Fruit fly (Drosophila melanogaster) whole organism, wandering third instar larva: ENCODE measurements around the gene Mgat4b.

Source experiments
- Abd-B ChIP-seq: fragments of >200 bp; optimal IDR thresholded peaks from 2 replicates; lab custom pipeline; 2017; ENCODE audit warnings: missing biosample characterization, missing genetic modification characterization
- CG32264 ChIP-seq: fragments of 200-800 bp; sonication (Bioruptor generic); optimal IDR thresholded peaks from 2 replicates; lab custom pipeline; 2016; ENCODE audit warnings: missing biosample characterization, missing genetic modification characterization
- CG9705 ChIP-seq: fragments of 200-800 bp; sonication (Bioruptor generic); optimal IDR thresholded peaks from 2 replicates; lab custom pipeline; 2018; ENCODE audit warnings: missing biosample characterization, mild to moderate bottlenecking, missing genetic modification characterization
- CrebA ChIP-seq: fragments of 200-800 bp; sonication (Bioruptor generic); optimal IDR thresholded peaks from 2 replicates; lab custom pipeline; 2016; ENCODE audit warnings: missing biosample characterization, mild to moderate bottlenecking, missing genetic modification characterization, borderline replicate concordance
- Dfd ChIP-seq: fragments of >200 bp; optimal IDR thresholded peaks from 2 replicates; lab custom pipeline; 2017; ENCODE audit warnings: missing biosample characterization, missing genetic modification characterization
- Dif ChIP-seq: fragments of 200-275, 200-300 bp; sonication (Bioruptor generic); optimal IDR thresholded peaks from 2 replicates; lab custom pipeline; 2018; ENCODE audit warnings: missing biosample characterization, missing genetic modification characterization; ENCODE audit not compliant: partially characterized antibody
- GATAd ChIP-seq: sonication (Bioruptor generic); optimal IDR thresholded peaks from 2 replicates; lab custom pipeline; 2016; ENCODE audit warnings: missing biosample characterization, missing genetic modification characterization
- HLH106 ChIP-seq: fragments of 200-800 bp; optimal IDR thresholded peaks from 3 replicates; lab custom pipeline; 2019; ENCODE audit warnings: missing biosample characterization, mild to moderate bottlenecking, missing genetic modification characterization, moderate library complexity
- Hnf4 ChIP-seq: fragments of 200-800 bp; sonication (Bioruptor generic); optimal IDR thresholded peaks from 2 replicates; lab custom pipeline; 2016; ENCODE audit warnings: missing biosample characterization, mild to moderate bottlenecking, missing genetic modification characterization
- Hr78 ChIP-seq: fragments of >200 bp; optimal IDR thresholded peaks from 2 replicates; lab custom pipeline; 2017; ENCODE audit warnings: missing biosample characterization, missing genetic modification characterization
- Hr83 ChIP-seq: fragments of 200-300 bp; sonication (Bioruptor generic); optimal IDR thresholded peaks from 2 replicates; lab custom pipeline; 2016; ENCODE audit warnings: missing biosample characterization, mild to moderate bottlenecking, missing genetic modification characterization, moderate library complexity; ENCODE audit not compliant: poor library complexity, severe bottlenecking
- Jra ChIP-seq: sonication (Bioruptor generic); optimal IDR thresholded peaks from 2 replicates; lab custom pipeline; 2016; ENCODE audit warnings: missing biosample characterization, missing genetic modification characterization
- Mio ChIP-seq: sonication (Bioruptor generic); optimal IDR thresholded peaks from 2 replicates; lab custom pipeline; 2016; ENCODE audit warnings: missing biosample characterization, missing genetic modification characterization
- Myc ChIP-seq: fragments of >200 bp; optimal IDR thresholded peaks from 2 replicates; lab custom pipeline; 2017
- N ChIP-seq: fragments of >200 bp; optimal IDR thresholded peaks from 2 replicates; lab custom pipeline; 2018; ENCODE audit warnings: missing biosample characterization, missing external identifiers, missing genetic modification characterization
- OdsH ChIP-seq: fragments of 200-800 bp; sonication (Bioruptor generic); optimal IDR thresholded peaks from 2 replicates; lab custom pipeline; 2016; ENCODE audit warnings: missing biosample characterization, mild to moderate bottlenecking, missing genetic modification characterization
- Rel ChIP-seq, 2 experiments: fragments of 200-800 bp; sonication (Bioruptor generic) in 1 of 2; optimal IDR thresholded peaks; 2 replicates in 1 of 2; 3 replicates in 1 of 2; lab custom pipeline; 2016 to 2019; ENCODE audit warnings: mild to moderate bottlenecking in 2 of 2, missing biosample characterization in 2 of 2, missing genetic modification characterization in 2 of 2, moderate library complexity in 1 of 2
- Sp1 ChIP-seq: fragments of 200-800 bp; sonication (Bioruptor generic); optimal IDR thresholded peaks from 3 replicates; lab custom pipeline; 2019; ENCODE audit warnings: missing biosample characterization, mild to moderate bottlenecking, missing genetic modification characterization, moderate library complexity
- Vsx2 ChIP-seq: fragments of 200-300, 225-300 bp; sonication (Bioruptor generic); optimal IDR thresholded peaks from 2 replicates; lab custom pipeline; 2018; ENCODE audit warnings: missing biosample characterization, missing genetic modification characterization; ENCODE audit not compliant: partially characterized antibody
- br ChIP-seq: fragments of 200-800 bp; sonication (Bioruptor generic); optimal IDR thresholded peaks from 2 replicates; lab custom pipeline; 2016; ENCODE audit warnings: missing biosample characterization, missing genetic modification characterization
- brk ChIP-seq: fragments of 200-800 bp; sonication (Bioruptor generic); optimal IDR thresholded peaks from 2 replicates; lab custom pipeline; 2016; ENCODE audit warnings: missing biosample characterization, mild to moderate bottlenecking, missing genetic modification characterization
- dl ChIP-seq, 2 experiments: fragments of 175-275, 200-275 bp in 1 of 2; fragments of 200-275 bp in 1 of 2; sonication (Bioruptor generic); optimal IDR thresholded peaks; lab custom pipeline; 2018; ENCODE audit warnings: mild to moderate bottlenecking in 2 of 2, missing biosample characterization in 2 of 2, missing genetic modification characterization in 2 of 2, moderate library complexity in 2 of 2; ENCODE audit not compliant: partially characterized antibody in 2 of 2, insufficient read depth in 1 of 2
- dmrt93B ChIP-seq: fragments of 200-800 bp; sonication (Bioruptor generic); optimal IDR thresholded peaks from 2 replicates; lab custom pipeline; 2018; ENCODE audit warnings: missing biosample characterization, mild to moderate bottlenecking, missing genetic modification characterization
- dsf ChIP-seq: sonication (Bioruptor generic); optimal IDR thresholded peaks from 2 replicates; lab custom pipeline; 2016; ENCODE audit warnings: missing biosample characterization, missing genetic modification characterization, borderline replicate concordance
- ey ChIP-seq: fragments of 200-800 bp; sonication (Bioruptor generic); optimal IDR thresholded peaks from 2 replicates; lab custom pipeline; 2016; ENCODE audit warnings: missing biosample characterization, missing genetic modification characterization
- foxo ChIP-seq, 2 experiments: fragments of 200-800 bp; sonication (Bioruptor generic); optimal IDR thresholded peaks; 2 replicates in 1 of 2; 3 replicates in 1 of 2; lab custom pipeline; 2016 to 2017; ENCODE audit warnings: missing biosample characterization in 2 of 2, missing genetic modification characterization in 2 of 2
- fru ChIP-seq: fragments of 200-800 bp; sonication (Bioruptor generic); optimal IDR thresholded peaks from 3 replicates; lab custom pipeline; 2016; ENCODE audit warnings: missing biosample characterization, mild to moderate bottlenecking, missing genetic modification characterization
- h ChIP-seq: fragments of 200-800 bp; sonication (Bioruptor generic); optimal IDR thresholded peaks from 3 replicates; lab custom pipeline; 2016; ENCODE audit warnings: missing biosample characterization, mild to moderate bottlenecking, missing genetic modification characterization
- jim ChIP-seq: fragments of 175-275, 200-325 bp; sonication (Bioruptor generic); optimal IDR thresholded peaks from 2 replicates; lab custom pipeline; 2016; ENCODE audit warnings: missing biosample characterization, mild to moderate bottlenecking, missing genetic modification characterization
- lola ChIP-seq: fragments of >200 bp; optimal IDR thresholded peaks from 2 replicates; lab custom pipeline; 2017; ENCODE audit warnings: missing biosample characterization, missing genetic modification characterization
- pan ChIP-seq: fragments of >200 bp; optimal IDR thresholded peaks from 2 replicates; lab custom pipeline; 2017
- psq ChIP-seq: fragments of 200-800 bp; sonication (Bioruptor generic); optimal IDR thresholded peaks from 3 replicates; lab custom pipeline; 2017; ENCODE audit warnings: missing biosample characterization, mild to moderate bottlenecking, missing genetic modification characterization, moderate library complexity
- rgr ChIP-seq: fragments of 200-800 bp; sonication (Bioruptor generic); optimal IDR thresholded peaks from 3 replicates; lab custom pipeline; 2016; ENCODE audit warnings: missing biosample characterization, mild to moderate bottlenecking, missing genetic modification characterization
- sage ChIP-seq: fragments of 200-800 bp; sonication (Bioruptor generic); optimal IDR thresholded peaks from 2 replicates; lab custom pipeline; 2016; ENCODE audit warnings: missing biosample characterization, mild to moderate bottlenecking, missing genetic modification characterization
- sv ChIP-seq: fragments of 200-800 bp; sonication (Bioruptor generic); optimal IDR thresholded peaks from 3 replicates; lab custom pipeline; 2016; ENCODE audit warnings: missing biosample characterization, missing genetic modification characterization
- tai ChIP-seq: sonication (Bioruptor generic); optimal IDR thresholded peaks from 2 replicates; lab custom pipeline; 2016; ENCODE audit warnings: missing biosample characterization, missing genetic modification characterization
- usp ChIP-seq: fragments of >200 bp; optimal IDR thresholded peaks from 2 replicates; lab custom pipeline; 2017; ENCODE audit warnings: missing biosample characterization, missing genetic modification characterization
- woc ChIP-seq: sonication (Bioruptor generic); optimal IDR thresholded peaks from 2 replicates; lab custom pipeline; 2016; ENCODE audit warnings: missing biosample characterization, mild to moderate bottlenecking, missing genetic modification characterization

The Mgat4b gene

dm6 chr3L:14756724-14757463 is 12.2 kb downstream of the Mgat4b start (continued):
- TF ChIP-seq OdsH (peak; percentile 86), Myc (lab: Kevin White, UChicago) (no peak), tai (GFP tag; lab: Kevin White, UChicago) (peak; percentile 68), pan (lab: Kevin White, UChicago) (peak; percentile 17), N (GFP tag; lab: Kevin White, UChicago) (no peak), Hr78 (GFP tag; lab: Kevin White, UChicago) (no peak)

dm6 chr3L:14755951-14756723 is 12.9 kb downstream of the Mgat4b start:
- TF ChIP-seq OdsH = peak; percentile 84
- peak; percentile 16 for TF ChIP-seq CG32264 (GFP tag; lab: Kevin White, UChicago)
- peak; percentile 29 to 88 for TF ChIP-seq foxo (GFP tag; optimal IDR thresholded peaks at IDR 0.05; lab: Kevin White, UChicago)
- peak; percentile 80 for TF ChIP-seq woc
- peak; percentile 74 for TF ChIP-seq br (GFP tag; lab: Kevin White, UChicago)
- TF ChIP-seq lola (GFP tag; lab: Kevin White, UChicago) = peak; percentile 26
- peak; percentile 97 to 98 for TF ChIP-seq dl (GFP tag; optimal IDR thresholded peaks at IDR 0.05; lab: Kevin White, UChicago; ENCODE audit: insufficient read depth in 1 of 2, partially characterized antibody in 2 of 2)
- no peak for TF ChIP-seq pan (lab: Kevin White, UChicago)
- TF ChIP-seq sv (GFP tag; lab: Kevin White, UChicago) = peak; percentile 75
- TF ChIP-seq Dfd (GFP tag; lab: Kevin White, UChicago) = peak; percentile 44
- peak; percentile 81 for TF ChIP-seq rgr (GFP tag; lab: Kevin White, UChicago)
- peak; percentile 76 for TF ChIP-seq CG9705 (GFP tag; lab: Kevin White, UChicago)
- TF ChIP-seq jim (GFP tag; lab: Kevin White, UChicago) = no peak
- peak; percentile 21 for TF ChIP-seq Mio (GFP tag; lab: Kevin White, UChicago)
- TF ChIP-seq tai (GFP tag; lab: Kevin White, UChicago) = peak; percentile 68
- TF ChIP-seq Myc (lab: Kevin White, UChicago) = no peak
- peak; percentile 88 for TF ChIP-seq ey (GFP tag; lab: Kevin White, UChicago)
- TF ChIP-seq fru (GFP tag; lab: Kevin White, UChicago) = peak; percentile 84
- peak; percentile 99 for TF ChIP-seq Dif (GFP tag; lab: Kevin White, UChicago)
- TF ChIP-seq Abd-B (GFP tag; lab: Kevin White, UChicago) = no peak
- TF ChIP-seq Rel (GFP tag; optimal IDR thresholded peaks at IDR 0.05; lab: Kevin White, UChicago) = peak; percentile 63
- peak; percentile 39 for TF ChIP-seq Rel (tag; optimal IDR thresholded peaks at IDR 0.05; lab: Kevin White, UChicago)
- peak; percentile 75 for TF ChIP-seq psq (GFP tag; lab: Kevin White, UChicago)
- peak; percentile 97 for TF ChIP-seq Vsx2 (GFP tag; lab: Kevin White, UChicago)
- peak; percentile 85 for TF ChIP-seq Sp1 (GFP tag; lab: Kevin White, UChicago)
- TF ChIP-seq usp (GFP tag; lab: Kevin White, UChicago) = no peak
- no peak for TF ChIP-seq N (GFP tag; lab: Kevin White, UChicago)
- peak; percentile 88 for TF ChIP-seq HLH106
- peak; percentile 89 for TF ChIP-seq h (GFP tag; lab: Kevin White, UChicago)
- peak; percentile 88 for TF ChIP-seq CrebA
- TF ChIP-seq Jra (GFP tag; lab: Kevin White, UChicago) = no peak
- no peak for TF ChIP-seq Hr78 (GFP tag; lab: Kevin White, UChicago)
- TF ChIP-seq dmrt93B = peak; percentile 84
- peak; percentile 53 for TF ChIP-seq brk (GFP tag; lab: Kevin White, UChicago)
- peak; percentile 78 for TF ChIP-seq Hr83 (GFP tag; lab: Kevin White, UChicago)
- peak; percentile 12 for TF ChIP-seq GATAd (GFP tag; lab: Kevin White, UChicago)
- TF ChIP-seq sage = no peak
- peak; percentile 50 for TF ChIP-seq dsf (GFP tag; lab: Kevin White, UChicago)
- TF ChIP-seq Hnf4 (GFP tag; lab: Kevin White, UChicago) = peak; percentile 68
